Worm (Caenorhabditis elegans) whole organism, young adult: ENCODE measurements around the gene clr-1.

Experiments used
- C06A6.2 ChIP-seq: fragments of 200-800 bp; sonication (Bioruptor generic); conservative IDR thresholded peaks from 2 replicates; pipeline ENCODE4 v1.3.6; 2022; ENCODE audit warnings: missing genetic modification characterization, missing compliant biosample characterization
- F57C9.4 ChIP-seq: sonication (generic microtip); optimal IDR thresholded peaks from 2 replicates; lab custom pipeline; 2017; ENCODE audit warnings: mild to moderate bottlenecking, missing genetic modification characterization, missing compliant biosample characterization
- T07F8.4 ChIP-seq: sonication (generic microtip); optimal IDR thresholded peaks from 2 replicates; lab custom pipeline; 2016; ENCODE audit warnings: mild to moderate bottlenecking, missing genetic modification characterization, moderate library complexity, missing compliant biosample characterization
- ama-1 ChIP-seq, 3 experiments: fragments of 150-350 bp in 1 of 3; sonication (generic microtip) in 2 of 3; optimal IDR thresholded peaks; 2 replicates each; lab custom pipeline; 2014 to 2018; ENCODE audit warnings: missing biosample characterization in 2 of 3, missing genetic modification characterization in 2 of 3, missing genetic modification reagents in 2 of 3
- pha-4 ChIP-seq: fragments of 150-350 bp; sonication (generic microtip); optimal IDR thresholded peaks from 2 replicates; lab custom pipeline; 2014; ENCODE audit warnings: missing biosample characterization, missing genetic modification reagents, missing genetic modification characterization
- repo-1 ChIP-seq: sonication (generic microtip); optimal IDR thresholded peaks from 2 replicates; lab custom pipeline; 2017; ENCODE audit warnings: mild to moderate bottlenecking, missing genetic modification characterization, missing compliant biosample characterization
- snpc-4 ChIP-seq, 5 experiments: fragments of 150-350 bp in 1 of 5; sonication (generic microtip) in 4 of 5; optimal IDR thresholded peaks; 2 replicates each; lab custom pipeline; 2014 to 2018; ENCODE audit warnings: missing genetic modification characterization in 5 of 5, missing biosample characterization in 3 of 5, antibody characterized with exemption in 2 of 5, mild to moderate bottlenecking in 2 of 5, missing compliant biosample characterization in 2 of 5, missing genotype in 2 of 5, moderate library complexity in 2 of 5, missing genetic modification reagents in 1 of 5
- zfh-2 ChIP-seq: fragments of 200-800 bp; sonication (Bioruptor generic); conservative IDR thresholded peaks from 2 replicates; pipeline ENCODE4 v1.3.6; 2022; ENCODE audit warnings: missing genetic modification reagents, missing genetic modification characterization, missing compliant biosample characterization
- ztf-22 ChIP-seq: fragments of 200-800 bp; sonication (Bioruptor generic); optimal IDR thresholded peaks from 2 replicates; lab custom pipeline; 2018; ENCODE audit warnings: mild to moderate bottlenecking, missing genetic modification characterization, moderate library complexity, missing compliant biosample characterization

ce11 chrII:5500470-5500869, 34.3 kb downstream of the clr-1 start, which contains the start of gene fzy-1:
- TF ChIP-seq C06A6.2 (GFP tag; lab: Robert Waterston, UW) (no peak), zfh-2 (GFP tag; lab: Robert Waterston, UW) (no peak), snpc-4 (GFP tag; optimal IDR thresholded peaks at IDR 0.05; lab: Kevin White, UChicago) (no peak), snpc-4 (tag; optimal IDR thresholded peaks at IDR 0.05; lab: Kevin White, UChicago) (no peak), pha-4 (tag; lab: Kevin White, UChicago) (no peak), repo-1 (tag; lab: Kevin White, UChicago) (no peak), ztf-22 (no peak), ama-1 (optimal IDR thresholded peaks at IDR 0.05; lab: Kevin White, UChicago) (no peak), ama-1 (GFP tag; optimal IDR thresholded peaks at IDR 0.05; lab: Kevin White, UChicago) (no peak), T07F8.4 (no peak), F57C9.4 (no peak)
